Worm (Caenorhabditis elegans) whole organism, L3 larva: ENCODE measurements around the gene Y116A8C.37.
"Not testable (repeated sequence)": the region's sequence is repeated elsewhere in the genome, so short reads cannot be mapped to it uniquely, and the experiment has no call there.

Experiments
- R02D3.7 ChIP-seq: fragments of 150-350 bp; optimal IDR thresholded peaks from 2 replicates; lab custom pipeline; 2014; ENCODE audit warnings: missing biosample characterization, missing genetic modification characterization
- ama-1 ChIP-seq: fragments of 150-350 bp; optimal IDR thresholded peaks from 2 replicates; lab custom pipeline; 2018
- egl-27 ChIP-seq: sonication (generic microtip); optimal IDR thresholded peaks from 4 replicates; lab custom pipeline; 2017; ENCODE audit warnings: missing biosample characterization, missing genetic modification reagents, missing genetic modification characterization
- nhr-76 ChIP-seq: fragments of 150-350 bp; sonication (generic microtip); optimal IDR thresholded peaks from 5 replicates; lab custom pipeline; 2014; ENCODE audit warnings: missing biosample characterization, missing genetic modification characterization
- pha-4 ChIP-seq: fragments of 150-350 bp; optimal IDR thresholded peaks from 2 replicates; lab custom pipeline; 2014; ENCODE audit warnings: missing biosample characterization, missing genetic modification reagents, missing genetic modification characterization

- TF ChIP-seq egl-27 (tag; lab: Kevin White, UChicago); ama-1 (lab: Kevin White, UChicago); pha-4 (tag; lab: Kevin White, UChicago); nhr-76 (tag; lab: Kevin White, UChicago); R02D3.7 (tag; lab: Kevin White, UChicago): not testable (repeated sequence)
Measured at ce11 chrIV:17163273-17163672, 32.3 kb upstream of the Y116A8C.37 start, which contains the start of gene skr-9.
